Worm (Caenorhabditis elegans) whole organism, young adult: ENCODE results near the gene rpl-11.1.

Experiments used
- F10E7.11 ChIP-seq: sonication (generic microtip); optimal IDR thresholded peaks from 2 replicates; lab custom pipeline; 2017; ENCODE audit warnings: mild to moderate bottlenecking, missing genetic modification characterization, moderate library complexity, missing compliant biosample characterization
- K11D2.4 ChIP-seq: fragments of 200-800 bp; sonication (Bioruptor generic); IDR thresholded peaks from 2 replicates; pipeline ENCODE4 v1.3.6; 2022; ENCODE audit warnings: missing genetic modification reagents, missing genetic modification characterization, missing compliant biosample characterization
- Y67H2A.10 ChIP-seq: fragments of 200-800 bp; sonication (Bioruptor generic); conservative IDR thresholded peaks from 2 replicates; pipeline ENCODE4 v1.3.6; 2022; ENCODE audit warnings: missing genetic modification reagents, missing genetic modification characterization, missing compliant biosample characterization
- ZK185.1 ChIP-seq: sonication (generic microtip); optimal IDR thresholded peaks from 2 replicates; lab custom pipeline; 2016; ENCODE audit warnings: mild to moderate bottlenecking, missing genetic modification characterization, missing compliant biosample characterization; ENCODE audit not compliant: poor library complexity, severe bottlenecking
- attf-3 ChIP-seq: fragments of 200-800 bp; sonication (Bioruptor generic); conservative IDR thresholded peaks from 2 replicates; pipeline ENCODE4 v1.3.6; 2022; ENCODE audit warnings: missing genetic modification reagents, missing genetic modification characterization, missing compliant biosample characterization
- ccch-3 ChIP-seq: fragments of 200-800 bp; sonication (Bioruptor generic); optimal IDR thresholded peaks from 2 replicates; lab custom pipeline; 2018; ENCODE audit warnings: mild to moderate bottlenecking, missing genetic modification characterization, missing compliant biosample characterization
- dpff-1 ChIP-seq: sonication (generic microtip); optimal IDR thresholded peaks from 2 replicates; lab custom pipeline; 2017; ENCODE audit warnings: mild to moderate bottlenecking, missing genetic modification characterization, missing compliant biosample characterization
- efl-1 ChIP-seq: fragments of 150-350 bp; optimal IDR thresholded peaks from 2 replicates; lab custom pipeline; 2014; ENCODE audit warnings: missing biosample characterization, missing genetic modification reagents, missing genetic modification characterization
- hlh-12 ChIP-seq: sonication (generic microtip); optimal IDR thresholded peaks from 2 replicates; lab custom pipeline; 2016; ENCODE audit warnings: missing genetic modification characterization, missing compliant biosample characterization
- hmg-1.2 ChIP-seq: fragments of 200-800 bp; sonication (Bioruptor generic); IDR thresholded peaks from 2 replicates; pipeline ENCODE4 v1.3.6; 2022; ENCODE audit warnings: missing genetic modification reagents, missing genetic modification characterization, missing compliant biosample characterization
- madf-6 ChIP-seq: fragments of 200-800 bp; sonication (Bioruptor generic); IDR thresholded peaks from 2 replicates; pipeline ENCODE4 v1.3.6; 2022; ENCODE audit warnings: missing genetic modification reagents, missing genetic modification characterization, missing compliant biosample characterization
- rec-8 ChIP-seq, 2 experiments: sonication (generic microtip); optimal IDR thresholded peaks; 2 replicates each; lab custom pipeline; 2016; ENCODE audit warnings: mild to moderate bottlenecking in 2 of 2, missing genetic modification characterization in 2 of 2, missing genetic modification reagents in 2 of 2, missing genotype in 2 of 2, missing biosample characterization in 1 of 2, missing compliant biosample characterization in 1 of 2, moderate library complexity in 1 of 2
- rpc-1 ChIP-seq, 2 experiments: fragments of 150-350 bp in 1 of 2; sonication (generic microtip) in 1 of 2; optimal IDR thresholded peaks; 2 replicates each; lab custom pipeline; 2014 to 2018; ENCODE audit warnings: missing biosample characterization in 1 of 2, missing genetic modification characterization in 1 of 2, missing genetic modification reagents in 1 of 2, missing genotype in 1 of 2
- sdz-38 ChIP-seq: sonication (generic microtip); optimal IDR thresholded peaks from 2 replicates; lab custom pipeline; 2016; ENCODE audit warnings: missing genotype, missing genetic modification characterization, missing compliant biosample characterization
- zfh-2 ChIP-seq: fragments of 200-800 bp; sonication (Bioruptor generic); conservative IDR thresholded peaks from 2 replicates; pipeline ENCODE4 v1.3.6; 2022; ENCODE audit warnings: missing genetic modification reagents, missing genetic modification characterization, missing compliant biosample characterization

The rpl-11.1 gene

ce11 chrV:3541117-3541516, 44.7 kb downstream of the rpl-11.1 start, which contains the start of gene srbc-67:
Gene srbc-67, minus strand, starts transcription at chrV:3541217.
- TF ChIP-seq efl-1 (GFP tag; lab: Kevin White, UChicago): no peak
- TF ChIP-seq madf-6 (GFP tag; lab: Robert Waterston, UW): no peak
- no peak for TF ChIP-seq zfh-2 (GFP tag; lab: Robert Waterston, UW)
- TF ChIP-seq dpff-1 (tag; lab: Kevin White, UChicago): no peak
- no peak for TF ChIP-seq ccch-3 (GFP tag; lab: Kevin White, UChicago)
- no peak for TF ChIP-seq K11D2.4 (GFP tag; lab: Robert Waterston, UW)
- TF ChIP-seq hmg-1.2 (GFP tag; lab: Robert Waterston, UW): no peak
- no peak for TF ChIP-seq ZK185.1 (tag; lab: Kevin White, UChicago)

- TF ChIP-seq attf-3 (GFP tag; lab: Robert Waterston, UW): no peak
- TF ChIP-seq rec-8 (tag; optimal IDR thresholded peaks at IDR 0.05; lab: Kevin White, UChicago): no peak
- TF ChIP-seq F10E7.11: no peak
- no peak for TF ChIP-seq hlh-12 (tag; lab: Kevin White, UChicago)
- no peak for TF ChIP-seq Y67H2A.10 (GFP tag; lab: Robert Waterston, UW)
- no peak for TF ChIP-seq sdz-38
- no peak for TF ChIP-seq rpc-1 (optimal IDR thresholded peaks at IDR 0.05; lab: Kevin White, UChicago)
- TF ChIP-seq rpc-1 (tag; optimal IDR thresholded peaks at IDR 0.05; lab: Kevin White, UChicago): no peak
- no peak for TF ChIP-seq ZK185.1 (tag; lab: Kevin White, UChicago)
These were observed 47.6 kb downstream of the rpl-11.1 start, which contains the start of gene nhr-93 for ce11 chrV:3538307-3538706. Gene nhr-93, minus strand, starts transcription at chrV:3538407.
